Fruit fly (Drosophila melanogaster) whole organism, embryonic: Measurements from ENCODE around the gene RpL24-like.

ENCODE experiments used
- Atf6 ChIP-seq: fragments of 200-800 bp; sonication (Bioruptor generic); IDR thresholded peaks from 2 replicates; pipeline ENCODE4 v1.3.6; 2022; ENCODE audit warnings: missing biosample characterization, missing genetic modification characterization
- CG10431 ChIP-seq: fragments of 200-800 bp; sonication (Bioruptor generic); optimal IDR thresholded peaks from 3 replicates; lab custom pipeline; 2018; ENCODE audit warnings: missing biosample characterization, mild to moderate bottlenecking, missing genetic modification characterization
- CG13775 ChIP-seq: fragments of 200-800 bp; sonication (Bioruptor generic); optimal IDR thresholded peaks from 3 replicates; lab custom pipeline; 2017; ENCODE audit warnings: missing biosample characterization, mild to moderate bottlenecking, missing genetic modification characterization
- CG17359 ChIP-seq: fragments of 200-800 bp; sonication (Bioruptor generic); optimal IDR thresholded peaks from 3 replicates; lab custom pipeline; 2018; ENCODE audit warnings: missing biosample characterization, mild to moderate bottlenecking, missing genetic modification characterization, moderate library complexity
- CG17385 ChIP-seq: fragments of 200-800 bp; sonication (Bioruptor generic); optimal IDR thresholded peaks from 3 replicates; lab custom pipeline; 2018; ENCODE audit warnings: missing biosample characterization, mild to moderate bottlenecking, missing genetic modification characterization
- CG1792 ChIP-seq: fragments of 200-800 bp; sonication (Bioruptor generic); optimal IDR thresholded peaks from 2 replicates; lab custom pipeline; 2016; ENCODE audit warnings: missing biosample characterization, missing genetic modification characterization
- CG18599 ChIP-seq: fragments of 200-800 bp; sonication (Bioruptor generic); optimal IDR thresholded peaks from 3 replicates; lab custom pipeline; 2017; ENCODE audit warnings: missing biosample characterization, missing genetic modification characterization, mild to moderate bottlenecking, moderate library complexity, missing genetic modification reagents
- CG2199 ChIP-seq: fragments of 200-800 bp; sonication (Bioruptor generic); IDR thresholded peaks from 3 replicates; pipeline ENCODE4 v1.3.6; 2022; ENCODE audit warnings: missing biosample characterization, missing genetic modification characterization
- CG30020 ChIP-seq: fragments of 200-800 bp; optimal IDR thresholded peaks from 2 replicates; lab custom pipeline; 2019; ENCODE audit warnings: missing biosample characterization, mild to moderate bottlenecking, missing genetic modification characterization, moderate library complexity
- CG3407 ChIP-seq: fragments of 200-800 bp; sonication (Bioruptor generic); optimal IDR thresholded peaks from 2 replicates; lab custom pipeline; 2018; ENCODE audit warnings: missing biosample characterization, mild to moderate bottlenecking, missing genetic modification characterization
- CG43689 ChIP-seq: fragments of 200-800 bp; sonication (Bioruptor generic); IDR thresholded peaks from 2 replicates; pipeline ENCODE4 v1.3.6; 2022; ENCODE audit warnings: missing biosample characterization, missing genetic modification characterization
- CG4424 ChIP-seq: fragments of 200-800 bp; sonication (Bioruptor generic); optimal IDR thresholded peaks from 3 replicates; lab custom pipeline; 2016; ENCODE audit warnings: missing biosample characterization, missing genetic modification characterization
- CG4707 ChIP-seq: fragments of 200-800 bp; sonication (Bioruptor generic); optimal IDR thresholded peaks from 2 replicates; lab custom pipeline; 2018; ENCODE audit warnings: missing biosample characterization, mild to moderate bottlenecking, missing genetic modification characterization, moderate library complexity
- CG6765 ChIP-seq: fragments of 200-800 bp; sonication (Bioruptor generic); optimal IDR thresholded peaks from 3 replicates; lab custom pipeline; 2017; ENCODE audit warnings: missing biosample characterization, mild to moderate bottlenecking, missing genetic modification characterization
- CG8290 ChIP-seq, 3 experiments: fragments of 200-800 bp; sonication (Bioruptor generic); optimal IDR thresholded peaks; 2 replicates each; lab custom pipeline; 2016 to 2019; ENCODE audit warnings: missing biosample characterization in 3 of 3, missing genetic modification characterization in 3 of 3, mild to moderate bottlenecking in 2 of 3, moderate library complexity in 1 of 3
- CG8924 ChIP-seq: fragments of 200-800 bp; optimal IDR thresholded peaks from 3 replicates; lab custom pipeline; 2019; ENCODE audit warnings: missing biosample characterization, mild to moderate bottlenecking, missing genetic modification characterization, moderate library complexity
- CG9437 ChIP-seq: fragments of 200-800 bp; sonication (Bioruptor generic); optimal IDR thresholded peaks from 2 replicates; lab custom pipeline; 2018; ENCODE audit warnings: missing biosample characterization, mild to moderate bottlenecking, missing genetic modification characterization
- CrebB ChIP-seq: fragments of 200-800 bp; sonication (Bioruptor generic); optimal IDR thresholded peaks from 3 replicates; lab custom pipeline; 2018; ENCODE audit warnings: missing biosample characterization, mild to moderate bottlenecking, missing genetic modification characterization
- D ChIP-seq, 2 experiments: fragments of 200-800 bp in 1 of 2; fragments of >200 bp in 1 of 2; sonication (Bioruptor generic) in 1 of 2; optimal IDR thresholded peaks; 2 replicates in 1 of 2; 3 replicates in 1 of 2; lab custom pipeline; 2017; ENCODE audit warnings: mild to moderate bottlenecking in 1 of 2, missing biosample characterization in 1 of 2, missing genetic modification characterization in 1 of 2, missing genetic modification reagents in 1 of 2
- Dad ChIP-seq: fragments of 200-800 bp; sonication (Bioruptor generic); optimal IDR thresholded peaks from 3 replicates; lab custom pipeline; 2016; ENCODE audit warnings: missing biosample characterization, missing genetic modification characterization
- Dp ChIP-seq: fragments of 200-800 bp; sonication (Bioruptor generic); optimal IDR thresholded peaks from 2 replicates; lab custom pipeline; 2018; ENCODE audit warnings: missing biosample characterization, mild to moderate bottlenecking, missing genetic modification characterization, moderate library complexity
- Dref ChIP-seq: fragments of 200-800 bp; sonication (Bioruptor generic); IDR thresholded peaks from 2 replicates; pipeline ENCODE4 v1.3.6; 2022; ENCODE audit warnings: missing biosample characterization, missing genetic modification characterization
- E2f2 ChIP-seq: fragments of 200-800 bp; sonication (Bioruptor generic); IDR thresholded peaks from 2 replicates; pipeline ENCODE4 v1.3.6; 2022; ENCODE audit warnings: missing biosample characterization, missing genetic modification characterization
- Eip74EF ChIP-seq, 2 experiments: fragments of 200-800 bp in 1 of 2; fragments of >200 bp in 1 of 2; sonication (Bioruptor generic) in 1 of 2; optimal IDR thresholded peaks; 2 replicates each; lab custom pipeline; 2017 to 2019; ENCODE audit warnings: missing biosample characterization in 2 of 2, missing genetic modification characterization in 2 of 2, mild to moderate bottlenecking in 1 of 2, moderate library complexity in 1 of 2
- HmgD ChIP-seq: fragments of 200-800 bp; sonication (Bioruptor generic); optimal IDR thresholded peaks from 3 replicates; lab custom pipeline; 2016; ENCODE audit warnings: missing biosample characterization, missing genetic modification characterization
- HmgZ ChIP-seq: fragments of 200-800 bp; sonication (Bioruptor generic); optimal IDR thresholded peaks from 2 replicates; lab custom pipeline; 2018; ENCODE audit warnings: missing biosample characterization, mild to moderate bottlenecking, missing genetic modification characterization
- Hr3 ChIP-seq: fragments of 200-800 bp; sonication (Bioruptor generic); optimal IDR thresholded peaks from 3 replicates; lab custom pipeline; 2016; ENCODE audit warnings: missing biosample characterization, missing genetic modification characterization
- Hr78 ChIP-seq, 2 experiments: fragments of 200-800 bp in 1 of 2; fragments of >200 bp in 1 of 2; sonication (Bioruptor generic) in 1 of 2; optimal IDR thresholded peaks; 2 replicates each; lab custom pipeline; 2017 to 2019; ENCODE audit warnings: missing biosample characterization in 2 of 2, missing genetic modification characterization in 2 of 2, mild to moderate bottlenecking in 1 of 2, moderate library complexity in 1 of 2
- Myb ChIP-seq: fragments of 200-800 bp; sonication (Bioruptor generic); optimal IDR thresholded peaks from 2 replicates; lab custom pipeline; 2016; ENCODE audit warnings: missing biosample characterization, missing genetic modification characterization
- Nf-YC ChIP-seq: fragments of 200-800 bp; optimal IDR thresholded peaks from 3 replicates; lab custom pipeline; 2019; ENCODE audit warnings: missing biosample characterization, mild to moderate bottlenecking, missing genetic modification characterization, moderate library complexity
- Ptx1 ChIP-seq: fragments of 200-800 bp; sonication (Bioruptor generic); IDR thresholded peaks from 2 replicates; pipeline ENCODE4 v1.3.6; 2022; ENCODE audit warnings: missing biosample characterization, missing genetic modification characterization
- Sry-β ChIP-seq: fragments of 200-800 bp; sonication (Bioruptor generic); optimal IDR thresholded peaks from 2 replicates; lab custom pipeline; 2018; ENCODE audit warnings: missing biosample characterization, mild to moderate bottlenecking, missing genetic modification characterization, moderate library complexity
- Xrp1 ChIP-seq: fragments of 200-800 bp; sonication (Bioruptor generic); IDR thresholded peaks from 2 replicates; pipeline ENCODE4 v1.3.6; 2022; ENCODE audit warnings: missing biosample characterization, missing genetic modification characterization
- bcd ChIP-seq: fragments of 200-800 bp; sonication (Bioruptor generic); optimal IDR thresholded peaks from 2 replicates; lab custom pipeline; 2017; ENCODE audit warnings: missing biosample characterization, mild to moderate bottlenecking, missing genetic modification characterization
- bowl ChIP-seq: fragments of 200-800 bp; sonication (Bioruptor generic); IDR thresholded peaks from 2 replicates; pipeline ENCODE4 v1.3.6; 2022; ENCODE audit warnings: missing biosample characterization, missing genetic modification characterization
- crc ChIP-seq: fragments of 200-800 bp; sonication (Bioruptor generic); optimal IDR thresholded peaks from 2 replicates; lab custom pipeline; 2016; ENCODE audit warnings: missing biosample characterization, missing genetic modification characterization
- da ChIP-seq: fragments of 200-800 bp; sonication (Bioruptor generic); optimal IDR thresholded peaks from 2 replicates; lab custom pipeline; 2016; ENCODE audit warnings: missing biosample characterization, missing genetic modification characterization
- fd3F ChIP-seq: fragments of 200-800 bp; sonication (Bioruptor generic); optimal IDR thresholded peaks from 2 replicates; lab custom pipeline; 2018; ENCODE audit warnings: missing biosample characterization, mild to moderate bottlenecking, missing genetic modification characterization, moderate library complexity
- klu ChIP-seq: fragments of 200-800 bp; sonication (Bioruptor generic); IDR thresholded peaks from 2 replicates; pipeline ENCODE4 v1.3.6; 2022; ENCODE audit warnings: missing biosample characterization, missing genetic modification characterization
- odd ChIP-seq: fragments of 200-800 bp; sonication (Bioruptor generic); optimal IDR thresholded peaks from 2 replicates; lab custom pipeline; 2017; ENCODE audit warnings: missing biosample characterization, mild to moderate bottlenecking, missing genetic modification characterization
- p53 ChIP-seq: fragments of 200-800 bp; sonication (Bioruptor generic); optimal IDR thresholded peaks from 2 replicates; lab custom pipeline; 2016; ENCODE audit warnings: missing biosample characterization, missing genetic modification characterization
- psq ChIP-seq: fragments of 200-800 bp; sonication (Bioruptor generic); optimal IDR thresholded peaks from 2 replicates; lab custom pipeline; 2017; ENCODE audit warnings: missing biosample characterization, missing genetic modification characterization
- schlank ChIP-seq: fragments of 200-800 bp; sonication (Bioruptor generic); optimal IDR thresholded peaks from 2 replicates; lab custom pipeline; 2018; ENCODE audit warnings: missing biosample characterization, mild to moderate bottlenecking, missing genetic modification characterization
- sd ChIP-seq: fragments of 200-800 bp; sonication (Bioruptor generic); optimal IDR thresholded peaks from 3 replicates; lab custom pipeline; 2018; ENCODE audit warnings: missing biosample characterization, mild to moderate bottlenecking, missing genetic modification characterization, moderate library complexity
- sens ChIP-seq: fragments of 200-800 bp; sonication (Bioruptor generic); peaks from one replicate; lab custom pipeline; 2016; ENCODE audit warnings: missing biosample characterization, missing genetic modification characterization
- sima ChIP-seq: fragments of 200-800 bp; sonication (Bioruptor generic); optimal IDR thresholded peaks from 2 replicates; lab custom pipeline; 2016; ENCODE audit warnings: missing biosample characterization, missing genetic modification characterization
- sna ChIP-seq: fragments of 200-800 bp; sonication (Bioruptor generic); IDR thresholded peaks from 2 replicates; pipeline ENCODE4 v1.3.6; 2022; ENCODE audit warnings: missing biosample characterization, missing genetic modification characterization; ENCODE audit not compliant: partially characterized antibody
- tgo ChIP-seq: fragments of 200-800 bp; sonication (Bioruptor generic); IDR thresholded peaks from 3 replicates; pipeline ENCODE4 v1.3.6; 2022; ENCODE audit warnings: missing biosample characterization, missing genetic modification characterization
- trem ChIP-seq: fragments of 200-800 bp; optimal IDR thresholded peaks from 3 replicates; lab custom pipeline; 2019; ENCODE audit warnings: missing biosample characterization, mild to moderate bottlenecking, missing genetic modification characterization, moderate library complexity
- vvl ChIP-seq: fragments of 200-800 bp; sonication (Bioruptor generic); IDR thresholded peaks from 2 replicates; pipeline ENCODE4 v1.3.6; 2022; ENCODE audit warnings: missing biosample characterization, missing genetic modification characterization
- zf30C ChIP-seq: fragments of 200-800 bp; sonication (Bioruptor generic); optimal IDR thresholded peaks from 3 replicates; lab custom pipeline; 2018; ENCODE audit warnings: missing biosample characterization, mild to moderate bottlenecking, missing genetic modification characterization

The RpL24-like gene

dm6 chr3R:11452041-11452440 lies 20.7 kb upstream of the RpL24-like start:
- TF ChIP-seq HmgZ (peak; percentile 6), CG2199 (GFP tag; lab: Robert Waterston, UW) (0 out of 3 replicates have a peak, but pooled peaks have one; percentile 56), sima (GFP tag; lab: Kevin White, UChicago) (no peak), odd (GFP tag; lab: Kevin White, UChicago) (no peak), CG30020 (tag; lab: Kevin White, UChicago) (no peak), zf30C (no peak), CG4424 (GFP tag; lab: Kevin White, UChicago) (no peak), Ptx1 (no peak), CG4707 (GFP tag; lab: Kevin White, UChicago) (no peak), CG1792 (GFP tag; lab: Kevin White, UChicago) (no peak), CG10431 (no peak), sens (peak; percentile 58), Nf-YC (tag; lab: Kevin White, UChicago) (no peak), klu (GFP tag; lab: Robert Waterston, UW) (no peak), trem (tag; lab: Kevin White, UChicago) (no peak), CG6765 (GFP tag; lab: Kevin White, UChicago) (no peak), CG43689 (GFP tag; lab: Robert Waterston, UW) (no peak), CrebB (tag; lab: Kevin White, UChicago) (no peak), CG8924 (no peak), Dad (no peak), Myb (GFP tag; lab: Kevin White, UChicago) (peak; percentile 7), sd (peak; percentile 62), CG3407 (no peak), bcd (GFP tag; lab: Kevin White, UChicago) (no peak), Xrp1 (no peak), Eip74EF (GFP tag; optimal IDR thresholded peaks at IDR 0.05; lab: Kevin White, UChicago) (no peak), Dp (GFP tag; lab: Kevin White, UChicago) (peak; percentile 28), p53 (GFP tag; lab: Kevin White, UChicago) (no peak), Hr78 (GFP tag; optimal IDR thresholded peaks at IDR 0.05; lab: Kevin White, UChicago) (no peak), Atf6 (GFP tag; lab: Robert Waterston, UW) (no peak), tgo (GFP tag; lab: Robert Waterston, UW) (no peak), Dref (GFP tag; lab: Robert Waterston, UW) (no peak), da (GFP tag; lab: Kevin White, UChicago) (no peak), HmgD (GFP tag; lab: Kevin White, UChicago) (no peak), CG13775 (no peak), fd3F (no peak), sna (GFP tag; lab: Robert Waterston, UW) (no peak), bowl (GFP tag; lab: Robert Waterston, UW) (no peak), CG17359 (no peak), psq (GFP tag; lab: Kevin White, UChicago) (no peak), vvl (GFP tag; lab: Robert Waterston, UW) (0 out of 2 replicates have a peak, but pooled peaks have one; percentile 17), CG8290 (GFP tag; optimal IDR thresholded peaks at IDR 0.05; lab: Kevin White, UChicago) (no peak), CG8290 (tag; optimal IDR thresholded peaks at IDR 0.05; lab: Kevin White, UChicago) (peak in 1 of 2 experiments; percentile 3), Hr3 (no peak), schlank (tag; lab: Kevin White, UChicago) (no peak), CG9437 (no peak), crc (GFP tag; lab: Kevin White, UChicago) (no peak), Sry-β (GFP tag; lab: Kevin White, UChicago) (no peak), D (optimal IDR thresholded peaks at IDR 0.05; lab: Kevin White, UChicago) (no peak), D (GFP tag; optimal IDR thresholded peaks at IDR 0.05; lab: Kevin White, UChicago) (no peak), CG18599 (GFP tag; lab: Kevin White, UChicago) (no peak), CG17385 (GFP tag; lab: Kevin White, UChicago) (no peak), E2f2 (GFP tag; lab: Robert Waterston, UW) (peak; percentile 37)
